Fruit fly (Drosophila melanogaster) whole organism, embryonic: ENCODE data around the gene Leash.
A peak's percentile ranks its signal among the peaks of the same experiment; 100 is the strongest.

Experiments
- Ada2b ChIP-seq: fragments of 200-800 bp; sonication (Bioruptor generic); IDR thresholded peaks from 2 replicates; pipeline ENCODE4 v1.3.6; 2022; ENCODE audit warnings: missing biosample characterization, missing genetic modification characterization
- Adf1 ChIP-seq: fragments of 200-800 bp; sonication (Bioruptor generic); IDR thresholded peaks from 2 replicates; pipeline ENCODE4 v1.3.6; 2022; ENCODE audit warnings: missing biosample characterization, missing genetic modification characterization
- B-H2 ChIP-seq: fragments of 200-800 bp; sonication (Bioruptor generic); optimal IDR thresholded peaks from 2 replicates; lab custom pipeline; 2018; ENCODE audit warnings: missing biosample characterization, mild to moderate bottlenecking, missing genetic modification characterization
- CG10979 ChIP-seq: fragments of 200-800 bp; sonication (Bioruptor generic); optimal IDR thresholded peaks from 2 replicates; lab custom pipeline; 2018; ENCODE audit warnings: missing biosample characterization, mild to moderate bottlenecking, missing genetic modification characterization, moderate library complexity
- CG12104 ChIP-seq: fragments of 200-800 bp; sonication (Bioruptor generic); optimal IDR thresholded peaks from 3 replicates; lab custom pipeline; 2016; ENCODE audit warnings: missing biosample characterization, missing genetic modification characterization
- CG13624 ChIP-seq: fragments of 200-800 bp; sonication (Bioruptor generic); optimal IDR thresholded peaks from 2 replicates; lab custom pipeline; 2016; ENCODE audit warnings: missing biosample characterization, missing genetic modification characterization
- CG1529 ChIP-seq: fragments of 200-800 bp; sonication (Bioruptor generic); optimal IDR thresholded peaks from 3 replicates; lab custom pipeline; 2018; ENCODE audit warnings: missing biosample characterization, missing genetic modification characterization
- CG1647 ChIP-seq: fragments of 200-800 bp; sonication (Bioruptor generic); optimal IDR thresholded peaks from 3 replicates; lab custom pipeline; 2016; ENCODE audit warnings: missing biosample characterization, missing genetic modification characterization
- CG17328 ChIP-seq: fragments of 200-800 bp; sonication (Bioruptor generic); IDR thresholded peaks from 2 replicates; pipeline ENCODE4 v1.3.6; 2022; ENCODE audit warnings: missing biosample characterization, missing genetic modification characterization
- CG17385 ChIP-seq: fragments of 200-800 bp; sonication (Bioruptor generic); optimal IDR thresholded peaks from 3 replicates; lab custom pipeline; 2018; ENCODE audit warnings: missing biosample characterization, mild to moderate bottlenecking, missing genetic modification characterization
- CG17829 ChIP-seq: fragments of 200-800 bp; optimal IDR thresholded peaks from 2 replicates; lab custom pipeline; 2019; ENCODE audit warnings: missing biosample characterization, mild to moderate bottlenecking, missing genetic modification characterization, moderate library complexity
- CG1832 ChIP-seq: fragments of 200-800 bp; sonication (Bioruptor generic); optimal IDR thresholded peaks from 2 replicates; lab custom pipeline; 2017; ENCODE audit warnings: missing biosample characterization, mild to moderate bottlenecking, missing genetic modification characterization, inconsistent platforms
- CG2129 ChIP-seq: fragments of 200-800 bp; sonication (Bioruptor generic); IDR thresholded peaks from 2 replicates; pipeline ENCODE4 v1.3.6; 2022; ENCODE audit warnings: missing biosample characterization, missing genetic modification characterization; ENCODE audit not compliant: partially characterized antibody
- CG30431 ChIP-seq: fragments of 200-800 bp; sonication (Bioruptor generic); optimal IDR thresholded peaks from 2 replicates; lab custom pipeline; 2017; ENCODE audit warnings: missing biosample characterization, missing genetic modification characterization
- CG3281 ChIP-seq: fragments of 200-800 bp; sonication (Bioruptor generic); optimal IDR thresholded peaks from 3 replicates; lab custom pipeline; 2017; ENCODE audit warnings: missing biosample characterization, mild to moderate bottlenecking, missing genetic modification characterization
- CG7745 ChIP-seq: fragments of 200-800 bp; sonication (Bioruptor generic); optimal IDR thresholded peaks from 2 replicates; lab custom pipeline; 2018; ENCODE audit warnings: missing biosample characterization, mild to moderate bottlenecking, missing genetic modification characterization, moderate library complexity
- CG9932 ChIP-seq: fragments of 200-800 bp; sonication (Bioruptor generic); IDR thresholded peaks from 2 replicates; pipeline ENCODE4 v1.3.6; 2022; ENCODE audit warnings: missing biosample characterization, missing genetic modification characterization
- Dad ChIP-seq: fragments of 200-800 bp; sonication (Bioruptor generic); optimal IDR thresholded peaks from 3 replicates; lab custom pipeline; 2016; ENCODE audit warnings: missing biosample characterization, missing genetic modification characterization
- Dip3 ChIP-seq: fragments of 200-800 bp; sonication (Bioruptor generic); optimal IDR thresholded peaks from 3 replicates; lab custom pipeline; 2016; ENCODE audit warnings: missing biosample characterization, missing genetic modification characterization
- Doc2 ChIP-seq: fragments of 200-800 bp; sonication (Bioruptor generic); IDR thresholded peaks from 2 replicates; pipeline ENCODE4 v1.3.6; 2022; ENCODE audit warnings: missing biosample characterization, missing genetic modification characterization
- Drgx ChIP-seq: fragments of 200-800 bp; sonication (Bioruptor generic); IDR thresholded peaks from 2 replicates; pipeline ENCODE4 v1.3.6; 2022; ENCODE audit warnings: missing biosample characterization, missing genetic modification characterization
- E2f2 ChIP-seq: fragments of 200-800 bp; sonication (Bioruptor generic); IDR thresholded peaks from 2 replicates; pipeline ENCODE4 v1.3.6; 2022; ENCODE audit warnings: missing biosample characterization, missing genetic modification characterization
- Gsc ChIP-seq: fragments of 200-800 bp; sonication (Bioruptor generic); IDR thresholded peaks from 2 replicates; pipeline ENCODE4 v1.3.6; 2022; ENCODE audit warnings: missing biosample characterization, missing genetic modification characterization
- HLH3B ChIP-seq: fragments of 200-800 bp; sonication (Bioruptor generic); IDR thresholded peaks from 2 replicates; pipeline ENCODE4 v1.3.6; 2022; ENCODE audit warnings: missing biosample characterization, missing genetic modification characterization
- HLH4C ChIP-seq: fragments of 200-800 bp; sonication (Bioruptor generic); IDR thresholded peaks from 3 replicates; pipeline ENCODE4 v1.3.6; 2022; ENCODE audit warnings: missing biosample characterization, missing genetic modification characterization; ENCODE audit not compliant: partially characterized antibody
- Lpt ChIP-seq: fragments of >200 bp; optimal IDR thresholded peaks from 2 replicates; lab custom pipeline; 2018; ENCODE audit warnings: missing biosample characterization, missing genetic modification characterization
- Meics ChIP-seq: fragments of 200-800 bp; sonication (Bioruptor generic); optimal IDR thresholded peaks from 2 replicates; lab custom pipeline; 2017; ENCODE audit warnings: missing biosample characterization, mild to moderate bottlenecking, missing genetic modification characterization
- Ptx1 ChIP-seq: fragments of 200-800 bp; sonication (Bioruptor generic); IDR thresholded peaks from 2 replicates; pipeline ENCODE4 v1.3.6; 2022; ENCODE audit warnings: missing biosample characterization, missing genetic modification characterization
- Spps ChIP-seq: fragments of 200-800 bp; sonication (Bioruptor generic); optimal IDR thresholded peaks from 2 replicates; lab custom pipeline; 2018; ENCODE audit warnings: missing biosample characterization, mild to moderate bottlenecking, missing genetic modification characterization
- TFAM ChIP-seq: fragments of 200-800 bp; sonication (Bioruptor generic); optimal IDR thresholded peaks from 2 replicates; lab custom pipeline; 2017; ENCODE audit warnings: missing biosample characterization, missing genetic modification characterization, inconsistent platforms
- YL-1 ChIP-seq: fragments of 200-800 bp; sonication (Bioruptor generic); optimal IDR thresholded peaks from 3 replicates; lab custom pipeline; 2017; ENCODE audit warnings: missing biosample characterization, mild to moderate bottlenecking, missing genetic modification characterization
- al ChIP-seq: fragments of 200-800 bp; sonication (Bioruptor generic); IDR thresholded peaks from 2 replicates; pipeline ENCODE4 v1.3.6; 2022; ENCODE audit warnings: missing biosample characterization, missing genetic modification characterization
- chn ChIP-seq: fragments of 200-800 bp; sonication (Bioruptor generic); optimal IDR thresholded peaks from 2 replicates; lab custom pipeline; 2016; ENCODE audit warnings: missing biosample characterization, missing genetic modification characterization
- ci ChIP-seq: fragments of 200-800 bp; sonication (Bioruptor generic); IDR thresholded peaks from 3 replicates; pipeline ENCODE4 v1.3.6; 2022; ENCODE audit warnings: missing biosample characterization, missing genetic modification characterization
- corto ChIP-seq: fragments of 200-800 bp; sonication (Bioruptor generic); optimal IDR thresholded peaks from 2 replicates; lab custom pipeline; 2016; ENCODE audit warnings: missing biosample characterization, mild to moderate bottlenecking, missing genetic modification characterization, moderate library complexity
- ewg ChIP-seq: fragments of 200-800 bp; sonication (Bioruptor generic); optimal IDR thresholded peaks from 3 replicates; lab custom pipeline; 2017; ENCODE audit warnings: mild to moderate bottlenecking, missing biosample characterization, missing genetic modification reagents, missing genetic modification characterization
- grn ChIP-seq: fragments of 200-800 bp; sonication (Bioruptor generic); optimal IDR thresholded peaks from 3 replicates; lab custom pipeline; 2017; ENCODE audit warnings: missing biosample characterization, missing genetic modification characterization
- jigr1 ChIP-seq: fragments of 200-800 bp; sonication (Bioruptor generic); IDR thresholded peaks from 3 replicates; pipeline ENCODE4 v1.3.6; 2022; ENCODE audit warnings: missing biosample characterization, missing genetic modification characterization
- nmo ChIP-seq: fragments of 200-800 bp; sonication (Bioruptor generic); optimal IDR thresholded peaks from 2 replicates; lab custom pipeline; 2018; ENCODE audit warnings: missing biosample characterization, mild to moderate bottlenecking, missing genetic modification characterization, moderate library complexity
- org-1 ChIP-seq: fragments of 200-800 bp; sonication (Bioruptor generic); optimal IDR thresholded peaks from 2 replicates; lab custom pipeline; 2017; ENCODE audit warnings: missing biosample characterization, missing genetic modification characterization
- otp ChIP-seq: fragments of 200-800 bp; sonication (Bioruptor generic); IDR thresholded peaks from 3 replicates; pipeline ENCODE4, ENCODE4 v1.3.6; 2022; ENCODE audit warnings: missing biosample characterization, missing genetic modification characterization
- p53 ChIP-seq: fragments of 200-800 bp; sonication (Bioruptor generic); optimal IDR thresholded peaks from 2 replicates; lab custom pipeline; 2016; ENCODE audit warnings: missing biosample characterization, missing genetic modification characterization
- pho ChIP-seq: fragments of 200-800 bp; sonication (Bioruptor generic); optimal IDR thresholded peaks from 2 replicates; lab custom pipeline; 2016; ENCODE audit warnings: missing biosample characterization, missing genetic modification characterization
- pros ChIP-seq: fragments of 200-800 bp; sonication (Bioruptor generic); optimal IDR thresholded peaks from 3 replicates; lab custom pipeline; 2019; ENCODE audit warnings: missing biosample characterization, mild to moderate bottlenecking, missing genetic modification characterization, moderate library complexity
- psq ChIP-seq: fragments of 200-800 bp; sonication (Bioruptor generic); optimal IDR thresholded peaks from 2 replicates; lab custom pipeline; 2017; ENCODE audit warnings: missing biosample characterization, missing genetic modification characterization
- pum ChIP-seq: fragments of 200-800 bp; sonication (Bioruptor generic); optimal IDR thresholded peaks from 2 replicates; lab custom pipeline; 2016; ENCODE audit warnings: missing biosample characterization, missing genetic modification characterization
- seq ChIP-seq: fragments of 200-800 bp; sonication (Bioruptor generic); IDR thresholded peaks from 2 replicates; pipeline ENCODE4 v1.3.6; 2022; ENCODE audit warnings: missing biosample characterization, missing genetic modification characterization
- sim ChIP-seq: fragments of 200-800 bp; sonication (Bioruptor generic); IDR thresholded peaks from 2 replicates; pipeline ENCODE4 v1.3.6; 2022; ENCODE audit warnings: missing biosample characterization, missing genetic modification characterization
- slp2 ChIP-seq: fragments of 200-800 bp; sonication (Bioruptor generic); optimal IDR thresholded peaks from 2 replicates; lab custom pipeline; 2016; ENCODE audit warnings: missing biosample characterization, missing genetic modification characterization
- tgo ChIP-seq: fragments of 200-800 bp; sonication (Bioruptor generic); IDR thresholded peaks from 3 replicates; pipeline ENCODE4 v1.3.6; 2022; ENCODE audit warnings: missing biosample characterization, missing genetic modification characterization
- trem ChIP-seq: fragments of 200-800 bp; optimal IDR thresholded peaks from 3 replicates; lab custom pipeline; 2019; ENCODE audit warnings: missing biosample characterization, mild to moderate bottlenecking, missing genetic modification characterization, moderate library complexity
- zfh1 ChIP-seq: fragments of 200-800 bp; sonication (Bioruptor generic); IDR thresholded peaks from 3 replicates; pipeline ENCODE4 v1.3.6; 2022; ENCODE audit warnings: missing biosample characterization, missing genetic modification characterization

Leash gene

dm6 chr3R:10849515-10849973, 35.8 kb upstream of the Leash start, which contains the start of gene CG42394 (continued):
- TF ChIP-seq corto (GFP tag; lab: Kevin White, UChicago), result peak; percentile 60
- TF ChIP-seq E2f2 (GFP tag; lab: Robert Waterston, UW), result peak; percentile 79
- peak; percentile 87 for TF ChIP-seq org-1 (GFP tag; lab: Kevin White, UChicago)
- peak; percentile 71 for TF ChIP-seq chn (GFP tag; lab: Kevin White, UChicago)
- TF ChIP-seq CG17829, result peak; percentile 98
- TF ChIP-seq CG7745 (tag; lab: Kevin White, UChicago), result peak; percentile 10
- peak; percentile 80 for TF ChIP-seq YL-1 (GFP tag; lab: Kevin White, UChicago)
- peak; percentile 95 for TF ChIP-seq trem (tag; lab: Kevin White, UChicago)
- TF ChIP-seq HLH4C, result no peak
- TF ChIP-seq CG30431 (GFP tag; lab: Kevin White, UChicago), result peak; percentile 90
- TF ChIP-seq pum (GFP tag; lab: Kevin White, UChicago), result peak; percentile 64
- TF ChIP-seq Lpt (GFP tag; lab: Kevin White, UChicago), result no peak
- TF ChIP-seq CG13624 (GFP tag; lab: Kevin White, UChicago), result peak; percentile 62
- TF ChIP-seq Spps, result peak; percentile 96
- peak; percentile 68 for TF ChIP-seq pho (GFP tag; lab: Kevin White, UChicago)
- TF ChIP-seq CG17385 (GFP tag; lab: Kevin White, UChicago), result peak; percentile 88
- TF ChIP-seq jigr1, result peak; percentile 21; the same call in 1 of the 3 replicates
- peak; percentile 64 for TF ChIP-seq TFAM (GFP tag; lab: Kevin White, UChicago)
- TF ChIP-seq pros, result peak; percentile 34
- peak; percentile 98 for TF ChIP-seq nmo (GFP tag; lab: Kevin White, UChicago)
- TF ChIP-seq otp (GFP tag; lab: Robert Waterston, UW), result peak; percentile 93
- TF ChIP-seq CG1647 (GFP tag; lab: Kevin White, UChicago), result peak; percentile 34
- TF ChIP-seq tgo, result peak; percentile 93
- TF ChIP-seq Gsc (GFP tag; lab: Robert Waterston, UW), result peak; percentile 21; the same call in 1 of the 2 replicates
- no peak for TF ChIP-seq grn (GFP tag; lab: Kevin White, UChicago)
- TF ChIP-seq B-H2 (GFP tag; lab: Kevin White, UChicago), result no peak
- peak; percentile 88 for TF ChIP-seq CG9932 (GFP tag; lab: Robert Waterston, UW)
- TF ChIP-seq Doc2 (GFP tag; lab: Robert Waterston, UW), result no peak
- TF ChIP-seq p53 (GFP tag; lab: Kevin White, UChicago), result no peak
- TF ChIP-seq ci (GFP tag; lab: Robert Waterston, UW), result peak; percentile 96
- peak; percentile 90 for TF ChIP-seq sim (GFP tag; lab: Robert Waterston, UW)
- no peak for TF ChIP-seq CG1832
- peak; percentile 91 for TF ChIP-seq al (GFP tag; lab: Robert Waterston, UW)
- peak; percentile 94 for TF ChIP-seq zfh1 (GFP tag; lab: Robert Waterston, UW)
- peak; percentile 98 for TF ChIP-seq CG3281
- peak; percentile 93 for TF ChIP-seq HLH3B (GFP tag; lab: Robert Waterston, UW)
- peak; percentile 96 for TF ChIP-seq CG12104 (GFP tag; lab: Kevin White, UChicago)
- TF ChIP-seq CG10979 (tag; lab: Kevin White, UChicago), result peak; percentile 98
- TF ChIP-seq Dip3 (GFP tag; lab: Kevin White, UChicago), result peak; percentile 64
- TF ChIP-seq Drgx (GFP tag; lab: Robert Waterston, UW), result peak; percentile 95
- peak; percentile 72 for TF ChIP-seq psq (GFP tag; lab: Kevin White, UChicago)
- TF ChIP-seq Dad (GFP tag; lab: Kevin White, UChicago), result peak; percentile 76
- TF ChIP-seq ewg, result peak; percentile 84
- TF ChIP-seq Ada2b, result peak; percentile 95
- peak; percentile 44 for TF ChIP-seq slp2 (GFP tag; lab: Kevin White, UChicago)
- TF ChIP-seq Ptx1, result peak; percentile 94
- TF ChIP-seq Adf1 (GFP tag; lab: Robert Waterston, UW), result peak; percentile 82
- TF ChIP-seq CG17328, result peak; percentile 95
- peak; percentile 97 for TF ChIP-seq Meics (GFP tag; lab: Kevin White, UChicago)
- TF ChIP-seq CG1529 (GFP tag; lab: Kevin White, UChicago), result peak; percentile 90
- TF ChIP-seq CG2129 (GFP tag; lab: Robert Waterston, UW), result no peak
- peak; percentile 93 for TF ChIP-seq seq (GFP tag; lab: Robert Waterston, UW)
